In genomic region chrII:9112851-9113250, ce11 we compare ENCODE assay signal across 1 worm cellular context.
TF ChIP-seq lines count a peak whose summit lies in the region.

Gene jun-1 (plus strand): TSS chrII:9113157.

TF ChIP-seq in whole organism, L1 larva, 84 proteins besides CTCF, POLR2A, EP300 and RAD21 (continued from another document):
- TF ChIP-seq efl-3 (GFP tag; optimal IDR thresholded peaks at IDR 0.05; lab: Kevin White, UChicago) (no peak), egl-27 (tag; optimal IDR thresholded peaks at IDR 0.05; lab: Kevin White, UChicago) (peak; percentile 55 to 86), Y116A8C.19 (tag; optimal IDR thresholded peaks at IDR 0.05; lab: Kevin White, UChicago; ENCODE audit: borderline replicate concordance) (no peak), C04F5.9 (tag; optimal IDR thresholded peaks at IDR 0.05; lab: Kevin White, UChicago) (peak; percentile 39), irx-1 (tag; optimal IDR thresholded peaks at IDR 0.05; lab: Kevin White, UChicago) (peak; percentile 74), ztf-11 (tag; optimal IDR thresholded peaks at IDR 0.05; lab: Kevin White, UChicago) (no peak), nhr-12 (tag; optimal IDR thresholded peaks at IDR 0.05; lab: Kevin White, UChicago) (no peak), elt-2 (tag; optimal IDR thresholded peaks at IDR 0.05; lab: Kevin White, UChicago) (no peak), F16B12.6 (tag; optimal IDR thresholded peaks at IDR 0.05; lab: Kevin White, UChicago) (no peak), nhr-19 (GFP tag; conservative IDR thresholded peaks at IDR 0.05; lab: Robert Waterston, UW) (peak; percentile 84), zip-4 (GFP tag; optimal IDR thresholded peaks at IDR 0.05; lab: Kevin White, UChicago) (peak; percentile 24), nhr-20 (tag; optimal IDR thresholded peaks at IDR 0.05; lab: Kevin White, UChicago) (peak; percentile 96), hlh-17 (GFP tag; optimal IDR thresholded peaks at IDR 0.05; lab: Kevin White, UChicago; ENCODE audit: borderline replicate concordance) (no peak), nhr-77 (tag; optimal IDR thresholded peaks at IDR 0.05; lab: Kevin White, UChicago) (peak; percentile 96), nhr-237 (tag; optimal IDR thresholded peaks at IDR 0.05; lab: Kevin White, UChicago) (peak; percentile 92), snpc-4 (tag; optimal IDR thresholded peaks at IDR 0.05; lab: Kevin White, UChicago) (peak; percentile 70), lsy-2 (tag; optimal IDR thresholded peaks at IDR 0.05; lab: Kevin White, UChicago) (peak; percentile 85 to 95), aly-2 (tag; optimal IDR thresholded peaks at IDR 0.05; lab: Kevin White, UChicago) (peak; percentile 71), aha-1 (tag; optimal IDR thresholded peaks at IDR 0.05; lab: Kevin White, UChicago) (peak; percentile 14), C16A3.4 (tag; optimal IDR thresholded peaks at IDR 0.05; lab: Kevin White, UChicago) (peak; percentile 78), skn-1 (tag; optimal IDR thresholded peaks at IDR 0.05; lab: Kevin White, UChicago) (no peak), fkh-4 (tag; optimal IDR thresholded peaks at IDR 0.05; lab: Kevin White, UChicago; ENCODE audit: borderline replicate concordance) (no peak), ceh-8 (GFP tag; optimal IDR thresholded peaks at IDR 0.05; lab: Kevin White, UChicago) (no peak), pax-3 (tag; optimal IDR thresholded peaks at IDR 0.05; lab: Kevin White, UChicago) (peak; percentile 48)
